Worm (Caenorhabditis elegans) whole organism, late embryonic: ENCODE measurements around the gene col-33.

Source experiments
- C08G9.2 ChIP-seq: sonication (generic microtip); optimal IDR thresholded peaks from 2 replicates; lab custom pipeline; 2016; ENCODE audit warnings: mild to moderate bottlenecking, missing genetic modification characterization, moderate library complexity, missing compliant biosample characterization
- ceh-48 ChIP-seq: sonication (generic microtip); optimal IDR thresholded peaks from 2 replicates; lab custom pipeline; 2016; ENCODE audit warnings: missing genetic modification characterization, inconsistent platforms, missing compliant biosample characterization
- eyg-1 ChIP-seq: sonication (generic microtip); optimal IDR thresholded peaks from 2 replicates; lab custom pipeline; 2016; ENCODE audit warnings: missing genotype, missing genetic modification characterization, missing compliant biosample characterization
- lin-11 ChIP-seq: fragments of 200-800 bp; sonication (Bioruptor generic); optimal IDR thresholded peaks from 2 replicates; lab custom pipeline; 2018; ENCODE audit warnings: mild to moderate bottlenecking, missing genetic modification characterization, missing compliant biosample characterization
- nfya-1 ChIP-seq: sonication (generic microtip); optimal IDR thresholded peaks from 2 replicates; lab custom pipeline; 2017; ENCODE audit warnings: missing genetic modification characterization, mild to moderate bottlenecking, missing compliant biosample characterization, antibody characterized with exemption, moderate library complexity
- pha-4 ChIP-seq: fragments of 150-350 bp; optimal IDR thresholded peaks from 2 replicates; lab custom pipeline; 2018; ENCODE audit warnings: missing biosample characterization, missing genetic modification reagents, missing genetic modification characterization
- unc-55 ChIP-seq: sonication (generic microtip); optimal IDR thresholded peaks from 2 replicates; lab custom pipeline; 2017; ENCODE audit warnings: missing biosample characterization, missing genetic modification reagents, missing genetic modification characterization

DNA sequence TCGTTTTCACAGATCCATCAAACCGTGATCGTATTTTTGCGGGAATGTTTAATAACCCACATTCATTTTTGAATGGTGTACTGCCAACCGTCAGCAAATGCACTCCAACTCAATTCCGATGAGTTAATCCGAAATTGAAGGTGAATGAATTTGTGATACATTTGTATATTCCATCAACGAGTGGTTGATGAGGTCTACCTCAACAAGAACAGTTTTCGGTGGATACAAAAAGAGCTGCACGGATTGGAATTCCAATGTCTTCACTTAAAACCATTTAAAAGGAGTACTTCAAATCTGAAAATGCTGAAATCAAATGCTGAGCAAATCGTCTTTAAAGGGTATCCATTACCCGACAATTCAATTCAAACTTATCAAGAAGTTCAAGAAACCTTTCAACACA is 26.2 kb downstream of the col-33 start, which contains the start of gene F15E6.5:
- TF ChIP-seq nfya-1 (tag; lab: Kevin White, UChicago): no peak
- no peak for TF ChIP-seq lin-11
- no peak for TF ChIP-seq C08G9.2
- no peak for TF ChIP-seq eyg-1 (tag; lab: Kevin White, UChicago)
- TF ChIP-seq pha-4 (tag; lab: Kevin White, UChicago): no peak
- no peak for TF ChIP-seq unc-55
- no peak for TF ChIP-seq ceh-48 (tag; lab: Kevin White, UChicago)
